Worm (Caenorhabditis elegans): Measurements from ENCODE around the gene fbxb-74.
A peak's percentile ranks its signal among the peaks of the same experiment; 100 is the strongest.

DNA sequence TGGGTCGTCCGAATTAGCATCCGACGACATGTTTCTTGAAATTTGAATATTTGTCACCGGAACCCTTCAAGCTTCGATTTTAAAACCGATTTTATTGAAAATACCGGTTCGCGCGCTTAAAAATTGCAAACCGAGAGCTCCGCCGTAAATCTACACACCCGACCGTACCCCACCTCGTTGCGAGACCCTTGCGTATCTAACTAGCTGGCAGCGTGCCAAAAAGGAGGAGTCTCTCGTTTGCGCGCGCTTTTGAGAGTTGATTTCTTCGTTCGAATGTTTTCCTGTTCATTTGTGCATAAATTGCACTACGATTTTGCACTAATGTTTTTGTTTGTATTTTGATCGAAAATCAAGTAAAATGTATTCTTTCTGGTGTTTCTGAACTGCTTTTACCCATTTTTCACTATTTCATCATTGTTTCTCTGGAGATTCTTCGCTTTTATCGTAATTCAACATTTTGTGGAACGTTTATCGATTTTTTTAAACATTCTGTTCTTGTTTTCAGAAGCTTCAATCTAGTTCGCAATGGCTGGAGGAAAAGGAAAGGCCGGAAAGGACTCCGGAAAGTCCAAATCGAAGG is 6.7 kb upstream of the fbxb-74 start, which contains the start of the genes wapl-1 and htz-1:
- peak; percentile 69 for TF ChIP-seq pqm-1 (tag; optimal IDR thresholded peaks at IDR 0.05)
- TF ChIP-seq elt-2 (tag; optimal IDR thresholded peaks at IDR 0.05), result peak; percentile 83
- peak; percentile 42 for TF ChIP-seq zag-1 (tag; optimal IDR thresholded peaks at IDR 0.05)
- TF ChIP-seq fkh-10 (GFP tag; optimal IDR thresholded peaks at IDR 0.05), result peak; percentile 84
- peak; percentile 24 for TF ChIP-seq egl-5 (tag; optimal IDR thresholded peaks at IDR 0.05)
- TF ChIP-seq aly-2 (tag; optimal IDR thresholded peaks at IDR 0.05), result no peak
- peak in 1 of 3 experiments; percentile 18 for TF ChIP-seq elt-3 (tag; optimal IDR thresholded peaks at IDR 0.05)
- TF ChIP-seq unc-39 (tag; optimal IDR thresholded peaks at IDR 0.05), result no peak
- TF ChIP-seq nfya-1 (tag; optimal IDR thresholded peaks at IDR 0.05; ENCODE audit: insufficient read depth), result peak; percentile 99
- TF ChIP-seq ZK546.5 (tag; optimal IDR thresholded peaks at IDR 0.05), result peak; percentile 98
- TF ChIP-seq ama-1 (optimal IDR thresholded peaks at IDR 0.05), result peak; percentile 79
- TF ChIP-seq unc-62 (GFP tag; optimal IDR thresholded peaks at IDR 0.05), result no peak

All from whole organism, L3 larva.